Worm (Caenorhabditis elegans) whole organism, young adult: ENCODE results near the gene elpc-4.

Experiments
- B0035.1 ChIP-seq: sonication (generic microtip); optimal IDR thresholded peaks from 2 replicates; lab custom pipeline; 2016; ENCODE audit warnings: missing genetic modification characterization, mild to moderate bottlenecking, missing compliant biosample characterization, missing genotype, missing genetic modification reagents
- C17E4.6 ChIP-seq: fragments of 200-800 bp; sonication (Bioruptor generic); IDR thresholded peaks from 2 replicates; pipeline ENCODE4 v1.3.6; 2022; ENCODE audit warnings: missing genetic modification reagents, missing genetic modification characterization, missing compliant biosample characterization
- F49E8.2 ChIP-seq: sonication (generic microtip); optimal IDR thresholded peaks from 3 replicates; lab custom pipeline; 2017; ENCODE audit warnings: missing genetic modification characterization, mild to moderate bottlenecking, missing compliant biosample characterization, antibody characterized with exemption, moderate library complexity; ENCODE audit not compliant: insufficient read depth
- K11D2.4 ChIP-seq: fragments of 200-800 bp; sonication (Bioruptor generic); IDR thresholded peaks from 2 replicates; pipeline ENCODE4 v1.3.6; 2022; ENCODE audit warnings: missing genetic modification reagents, missing genetic modification characterization, missing compliant biosample characterization
- T07F8.4 ChIP-seq: sonication (generic microtip); optimal IDR thresholded peaks from 2 replicates; lab custom pipeline; 2016; ENCODE audit warnings: mild to moderate bottlenecking, missing genetic modification characterization, moderate library complexity, missing compliant biosample characterization
- Y53G8AR.9 ChIP-seq: fragments of 200-800 bp; sonication (Bioruptor generic); conservative IDR thresholded peaks from 2 replicates; pipeline ENCODE4 v1.3.6; 2022; ENCODE audit warnings: missing genetic modification reagents, missing genetic modification characterization, missing compliant biosample characterization
- Y67H2A.10 ChIP-seq: fragments of 200-800 bp; sonication (Bioruptor generic); conservative IDR thresholded peaks from 2 replicates; pipeline ENCODE4 v1.3.6; 2022; ENCODE audit warnings: missing genetic modification reagents, missing genetic modification characterization, missing compliant biosample characterization
- ama-1 ChIP-seq, 3 experiments: fragments of 150-350 bp in 1 of 3; sonication (generic microtip) in 2 of 3; optimal IDR thresholded peaks; 2 replicates each; lab custom pipeline; 2014 to 2018; ENCODE audit warnings: missing biosample characterization in 2 of 3, missing genetic modification characterization in 2 of 3, missing genetic modification reagents in 2 of 3
- atf-7 ChIP-seq: sonication (generic microtip); optimal IDR thresholded peaks from 2 replicates; lab custom pipeline; 2017; ENCODE audit warnings: mild to moderate bottlenecking, missing genetic modification characterization, missing compliant biosample characterization
- attf-5 ChIP-seq: fragments of 200-800 bp; sonication (Bioruptor generic); optimal IDR thresholded peaks from 2 replicates; lab custom pipeline; 2018; ENCODE audit warnings: mild to moderate bottlenecking, missing genetic modification characterization, missing compliant biosample characterization
- bed-1 ChIP-seq: fragments of 200-800 bp; sonication (Bioruptor generic); IDR thresholded peaks from 2 replicates; pipeline ENCODE4 v1.3.6; 2022; ENCODE audit warnings: missing genetic modification reagents, missing genetic modification characterization, missing compliant biosample characterization
- cebp-1 ChIP-seq, 2 experiments: fragments of 200-800 bp in 1 of 2; sonication (Bioruptor generic) in 1 of 2; sonication (generic microtip) in 1 of 2; IDR thresholded peaks in 1 of 2; optimal IDR thresholded peaks in 1 of 2; 2 replicates each; pipeline versions ENCODE4 v1.3.6 to Lab custom; 2017 to 2022; ENCODE audit warnings: missing compliant biosample characterization in 2 of 2, missing genetic modification characterization in 2 of 2, mild to moderate bottlenecking in 1 of 2, missing genetic modification reagents in 1 of 2, moderate library complexity in 1 of 2
- ceh-27 ChIP-seq: fragments of 200-800 bp; sonication (Bioruptor generic); optimal IDR thresholded peaks from 2 replicates; lab custom pipeline; 2018; ENCODE audit warnings: mild to moderate bottlenecking, missing genetic modification characterization, moderate library complexity, missing compliant biosample characterization
- ceh-79 ChIP-seq: sonication (generic microtip); optimal IDR thresholded peaks from 2 replicates; lab custom pipeline; 2017; ENCODE audit warnings: mild to moderate bottlenecking, missing genetic modification characterization, missing compliant biosample characterization
- dox-1 ChIP-seq: fragments of 200-800 bp; sonication (Bioruptor generic); IDR thresholded peaks from 2 replicates; pipeline ENCODE4 v1.3.6; 2022; ENCODE audit warnings: missing genetic modification reagents, missing genetic modification characterization, missing compliant biosample characterization
- dpff-1 ChIP-seq: sonication (generic microtip); optimal IDR thresholded peaks from 2 replicates; lab custom pipeline; 2017; ENCODE audit warnings: mild to moderate bottlenecking, missing genetic modification characterization, missing compliant biosample characterization
- ekl-4 ChIP-seq: fragments of 200-800 bp; sonication (Bioruptor generic); IDR thresholded peaks from 2 replicates; pipeline ENCODE4 v1.3.6; 2022; ENCODE audit warnings: missing genetic modification reagents, missing genetic modification characterization, missing compliant biosample characterization
- ets-4 ChIP-seq: fragments of 200-800 bp; sonication (Bioruptor generic); optimal IDR thresholded peaks from 2 replicates; lab custom pipeline; 2018; ENCODE audit warnings: mild to moderate bottlenecking, missing genetic modification characterization, missing compliant biosample characterization
- gei-17 ChIP-seq: fragments of 200-800 bp; sonication (Bioruptor generic); optimal IDR thresholded peaks from 2 replicates; lab custom pipeline; 2018; ENCODE audit warnings: mild to moderate bottlenecking, missing genetic modification characterization, missing compliant biosample characterization
- him-1 ChIP-seq: sonication (generic microtip); optimal IDR thresholded peaks from 2 replicates; lab custom pipeline; 2016; ENCODE audit warnings: missing genotype, missing genetic modification reagents, missing genetic modification characterization, missing compliant biosample characterization
- hlh-12 ChIP-seq: sonication (generic microtip); optimal IDR thresholded peaks from 2 replicates; lab custom pipeline; 2016; ENCODE audit warnings: missing genetic modification characterization, missing compliant biosample characterization
- hmg-20 ChIP-seq: fragments of 200-800 bp; sonication (Bioruptor generic); IDR thresholded peaks from 2 replicates; pipeline ENCODE4 v1.3.6; 2022; ENCODE audit warnings: missing genetic modification reagents, missing genetic modification characterization, missing compliant biosample characterization
- let-607 ChIP-seq, 2 experiments: fragments of 200-800 bp in 1 of 2; sonication (Bioruptor generic) in 1 of 2; sonication (generic microtip) in 1 of 2; optimal IDR thresholded peaks; 2 replicates each; lab custom pipeline; 2016 to 2018; ENCODE audit warnings: mild to moderate bottlenecking in 2 of 2, missing compliant biosample characterization in 2 of 2, missing genetic modification characterization in 2 of 2, moderate library complexity in 2 of 2, missing genotype in 1 of 2
- lin-35 ChIP-seq, 3 experiments: fragments of 150-350 bp in 2 of 3; sonication (generic microtip) in 1 of 3; optimal IDR thresholded peaks; 2 replicates each; lab custom pipeline; 2014 to 2018; ENCODE audit warnings: missing biosample characterization in 3 of 3, missing genetic modification characterization in 3 of 3, missing genetic modification reagents in 3 of 3
- lin-40 ChIP-seq: sonication (generic microtip); optimal IDR thresholded peaks from 2 replicates; lab custom pipeline; 2016; ENCODE audit warnings: missing genetic modification characterization, mild to moderate bottlenecking, missing compliant biosample characterization, missing genotype, missing genetic modification reagents
- lsl-1 ChIP-seq: fragments of 200-800 bp; sonication (Bioruptor generic); optimal IDR thresholded peaks from 2 replicates; lab custom pipeline; 2018; ENCODE audit warnings: mild to moderate bottlenecking, missing genetic modification characterization, moderate library complexity, missing compliant biosample characterization
- madf-3 ChIP-seq: fragments of 200-800 bp; sonication (Bioruptor generic); IDR thresholded peaks from 2 replicates; pipeline ENCODE4 v1.3.6; 2022; ENCODE audit warnings: missing genetic modification reagents, missing genetic modification characterization, missing compliant biosample characterization
- madf-6 ChIP-seq: fragments of 200-800 bp; sonication (Bioruptor generic); IDR thresholded peaks from 2 replicates; pipeline ENCODE4 v1.3.6; 2022; ENCODE audit warnings: missing genetic modification reagents, missing genetic modification characterization, missing compliant biosample characterization
- mes-4 ChIP-seq: sonication (generic microtip); optimal IDR thresholded peaks from 2 replicates; lab custom pipeline; 2016; ENCODE audit warnings: missing genotype, missing genetic modification characterization, missing compliant biosample characterization
- nfyb-1 ChIP-seq: fragments of 200-800 bp; sonication (Bioruptor generic); IDR thresholded peaks from 2 replicates; pipeline ENCODE4 v1.3.6; 2022; ENCODE audit warnings: missing genetic modification reagents, missing genetic modification characterization, missing compliant biosample characterization
- nhr-179 ChIP-seq: sonication (generic microtip); optimal IDR thresholded peaks from 2 replicates; lab custom pipeline; 2016; ENCODE audit warnings: mild to moderate bottlenecking, missing genetic modification characterization, missing compliant biosample characterization
- nhr-80 ChIP-seq: sonication (generic microtip); optimal IDR thresholded peaks from 2 replicates; lab custom pipeline; 2016; ENCODE audit warnings: missing genetic modification characterization, missing compliant biosample characterization
- nhr-90 ChIP-seq: sonication (generic microtip); optimal IDR thresholded peaks from 2 replicates; lab custom pipeline; 2016; ENCODE audit warnings: missing genotype, mild to moderate bottlenecking, missing genetic modification characterization, missing compliant biosample characterization
- repo-1 ChIP-seq: sonication (generic microtip); optimal IDR thresholded peaks from 2 replicates; lab custom pipeline; 2017; ENCODE audit warnings: mild to moderate bottlenecking, missing genetic modification characterization, missing compliant biosample characterization
- sdz-38 ChIP-seq: sonication (generic microtip); optimal IDR thresholded peaks from 2 replicates; lab custom pipeline; 2016; ENCODE audit warnings: missing genotype, missing genetic modification characterization, missing compliant biosample characterization
- sptf-2 ChIP-seq: fragments of 200-800 bp; sonication (Bioruptor generic); optimal IDR thresholded peaks from 2 replicates; lab custom pipeline; 2018; ENCODE audit warnings: mild to moderate bottlenecking, missing genetic modification characterization, missing compliant biosample characterization
- ztf-22 ChIP-seq: fragments of 200-800 bp; sonication (Bioruptor generic); optimal IDR thresholded peaks from 2 replicates; lab custom pipeline; 2018; ENCODE audit warnings: mild to moderate bottlenecking, missing genetic modification characterization, moderate library complexity, missing compliant biosample characterization
- ztf-3 ChIP-seq: fragments of 200-800 bp; sonication (Bioruptor generic); optimal IDR thresholded peaks from 2 replicates; lab custom pipeline; 2018; ENCODE audit warnings: mild to moderate bottlenecking, missing genetic modification characterization, missing compliant biosample characterization

Gene elpc-4

ce11 chrIV:8032135-8032915, 15.5 kb downstream of the elpc-4 start:
- TF ChIP-seq ztf-22 (GFP tag; lab: Kevin White, UChicago) (peak; percentile 65), let-607 (tag; optimal IDR thresholded peaks at IDR 0.05; lab: Kevin White, UChicago) (peak; percentile 48 to 69), nhr-80 (tag; lab: Kevin White, UChicago) (peak; percentile 98), ceh-27 (GFP tag; lab: Kevin White, UChicago) (no peak), ets-4 (GFP tag; lab: Kevin White, UChicago) (peak; percentile 75), dox-1 (GFP tag; lab: Robert Waterston, UW) (no peak; the same call in 1 of the 2 replicates), C17E4.6 (GFP tag; lab: Robert Waterston, UW) (no peak), cebp-1 (GFP tag; IDR thresholded peaks at IDR 0.05; lab: Robert Waterston, UW) (no peak), cebp-1 (tag; optimal IDR thresholded peaks at IDR 0.05; lab: Kevin White, UChicago) (peak; percentile 20), sdz-38 (tag; lab: Kevin White, UChicago) (no peak), mes-4 (tag; lab: Kevin White, UChicago) (no peak), nhr-90 (tag; lab: Kevin White, UChicago) (no peak), Y67H2A.10 (GFP tag; lab: Robert Waterston, UW) (no peak), K11D2.4 (GFP tag; lab: Robert Waterston, UW) (no peak), atf-7 (tag; lab: Kevin White, UChicago) (peak; percentile 81), ama-1 (optimal IDR thresholded peaks at IDR 0.05; lab: Kevin White, UChicago) (no peak), ama-1 (GFP tag; optimal IDR thresholded peaks at IDR 0.05; lab: Kevin White, UChicago) (no peak), lin-35 (GFP tag; optimal IDR thresholded peaks at IDR 0.05; lab: Kevin White, UChicago) (no peak), nhr-179 (tag; lab: Kevin White, UChicago) (no peak), T07F8.4 (no peak)

ce11 chrIV:8034182-8034581, 17.4 kb downstream of the elpc-4 start:
- TF ChIP-seq F49E8.2 (tag; lab: Kevin White, UChicago) (no peak), him-1 (tag; lab: Kevin White, UChicago) (no peak), lin-40 (tag; lab: Kevin White, UChicago) (no peak), nfyb-1 (GFP tag; lab: Robert Waterston, UW) (no peak), ekl-4 (GFP tag; lab: Robert Waterston, UW) (no peak), lsl-1 (GFP tag; lab: Kevin White, UChicago) (no peak), dpff-1 (tag; lab: Kevin White, UChicago) (no peak)

- no peak for TF ChIP-seq ets-4 (GFP tag; lab: Kevin White, UChicago)
- no peak for TF ChIP-seq hlh-12
- no peak for TF ChIP-seq ztf-22 (GFP tag; lab: Kevin White, UChicago)
- no peak for TF ChIP-seq lin-40 (tag; lab: Kevin White, UChicago)
- no peak for TF ChIP-seq cebp-1 (GFP tag; IDR thresholded peaks at IDR 0.05; lab: Robert Waterston, UW)
- TF ChIP-seq cebp-1 (tag; optimal IDR thresholded peaks at IDR 0.05; lab: Kevin White, UChicago), result no peak
- no peak for TF ChIP-seq atf-7 (tag; lab: Kevin White, UChicago)
- no peak for TF ChIP-seq repo-1 (tag; lab: Kevin White, UChicago)
- TF ChIP-seq sptf-2 (GFP tag; lab: Kevin White, UChicago), result no peak
- TF ChIP-seq bed-1, result no peak
- TF ChIP-seq B0035.1, result no peak
- TF ChIP-seq madf-3 (GFP tag; lab: Robert Waterston, UW), result no peak
- TF ChIP-seq ceh-79 (tag; lab: Kevin White, UChicago), result no peak
- no peak for TF ChIP-seq gei-17 (GFP tag; lab: Kevin White, UChicago)
- no peak for TF ChIP-seq attf-5 (GFP tag; lab: Kevin White, UChicago)
- no peak for TF ChIP-seq sdz-38 (tag; lab: Kevin White, UChicago)
- no peak for TF ChIP-seq hmg-20 (GFP tag; lab: Robert Waterston, UW)
- TF ChIP-seq ztf-3 (GFP tag; lab: Kevin White, UChicago), result no peak
- TF ChIP-seq Y53G8AR.9 (GFP tag; lab: Robert Waterston, UW), result no peak
- TF ChIP-seq dox-1 (GFP tag; lab: Robert Waterston, UW), result no peak
- TF ChIP-seq madf-6 (GFP tag; lab: Robert Waterston, UW), result no peak
- TF ChIP-seq, all 124 proteins: peak for 0
Measured at ce11 chrIV:8036492-8036891, 19.7 kb downstream of the elpc-4 start.
